Fruit fly (Drosophila melanogaster) S2 (cell line): ENCODE measurements around the gene Atac2.

Experiments used
- CG8478 ChIP-seq: fragments of >200 bp; optimal IDR thresholded peaks from 2 replicates; lab custom pipeline; 2018
- CTCF ChIP-seq, 2 experiments: fragments of >200 bp; optimal IDR thresholded peaks; 2 replicates each; lab custom pipeline; 2018

DNA sequence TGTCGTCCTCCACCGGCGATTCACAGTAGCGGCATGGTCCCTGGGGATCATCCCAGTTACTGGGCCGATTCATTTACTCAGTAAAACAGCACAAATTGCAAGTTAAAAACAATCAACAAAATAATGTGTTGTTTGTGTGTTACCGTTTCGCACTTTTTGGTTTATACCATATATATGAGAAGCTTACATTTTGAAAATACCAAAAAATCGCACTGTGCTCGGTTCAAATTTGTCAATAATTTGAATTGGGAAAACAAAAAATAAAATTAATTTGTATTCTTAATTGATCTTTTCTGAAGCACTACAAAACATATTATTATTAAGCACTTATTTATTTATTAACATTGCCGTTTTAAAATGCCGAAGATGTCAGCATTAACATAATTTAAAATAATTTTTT is at the start of gene Atac2:
- no peak for TF ChIP-seq CG8478 (lab: Kevin White, UChicago)
- no peak for TF ChIP-seq CTCF (optimal IDR thresholded peaks at IDR 0.05; lab: Kevin White, UChicago)
